Fruit fly (Drosophila melanogaster) whole organism, pupa: Measurements from ENCODE around the gene fd96Cb.

Experiments
- CG13204 ChIP-seq: fragments of 200-800 bp; sonication (Bioruptor generic); optimal IDR thresholded peaks from 2 replicates; lab custom pipeline; 2018; ENCODE audit warnings: missing biosample characterization, mild to moderate bottlenecking, missing genetic modification characterization, moderate library complexity
- CG17806 ChIP-seq: fragments of 200-800 bp; sonication (Bioruptor generic); optimal IDR thresholded peaks from 2 replicates; lab custom pipeline; 2018; ENCODE audit warnings: missing biosample characterization, mild to moderate bottlenecking, missing genetic modification characterization, moderate library complexity
- CG4496 ChIP-seq: fragments of 200-800 bp; sonication (Bioruptor generic); IDR thresholded peaks from 3 replicates; pipeline ENCODE4 v1.3.6; 2022; ENCODE audit warnings: missing biosample characterization, missing genetic modification characterization
- CG8301 ChIP-seq: fragments of 200-800 bp; sonication (Bioruptor generic); optimal IDR thresholded peaks from 2 replicates; lab custom pipeline; 2018; ENCODE audit warnings: missing biosample characterization, mild to moderate bottlenecking, missing genetic modification characterization
- CG9948 ChIP-seq: fragments of 200-800 bp; sonication (Bioruptor generic); optimal IDR thresholded peaks from 2 replicates; lab custom pipeline; 2018; ENCODE audit warnings: missing biosample characterization, mild to moderate bottlenecking, missing genetic modification characterization, moderate library complexity
- D1 ChIP-seq: fragments of 200-800 bp; sonication (Bioruptor generic); optimal IDR thresholded peaks from 2 replicates; lab custom pipeline; 2018; ENCODE audit warnings: missing biosample characterization, mild to moderate bottlenecking, missing genetic modification characterization, moderate library complexity
- EcR ChIP-seq: fragments of 200-800 bp; sonication (Bioruptor generic); optimal IDR thresholded peaks from 3 replicates; lab custom pipeline; 2019; ENCODE audit warnings: missing biosample characterization, missing genetic modification characterization, mild to moderate bottlenecking, moderate library complexity, missing genetic modification reagents
- Ets98B ChIP-seq: fragments of 200-800 bp; sonication (Bioruptor generic); IDR thresholded peaks from 2 replicates; pipeline ENCODE4 v1.3.6; 2022; ENCODE audit warnings: missing biosample characterization, missing genetic modification characterization
- Pif1A ChIP-seq: fragments of 200-800 bp; sonication (Bioruptor generic); optimal IDR thresholded peaks from 3 replicates; lab custom pipeline; 2016; ENCODE audit warnings: missing biosample characterization, missing genetic modification characterization
- Pif1B ChIP-seq: fragments of 200-800 bp; sonication (Bioruptor generic); optimal IDR thresholded peaks from 3 replicates; lab custom pipeline; 2016; ENCODE audit warnings: missing biosample characterization, missing genetic modification characterization
- Snoo ChIP-seq: fragments of 200-800 bp; sonication (Bioruptor generic); optimal IDR thresholded peaks from 3 replicates; lab custom pipeline; 2017; ENCODE audit warnings: missing biosample characterization, mild to moderate bottlenecking, missing genetic modification characterization, inconsistent platforms
- gl ChIP-seq: fragments of 200-800 bp; sonication (Bioruptor generic); optimal IDR thresholded peaks from 2 replicates; lab custom pipeline; 2018; ENCODE audit warnings: missing biosample characterization, mild to moderate bottlenecking, missing genetic modification characterization
- rn ChIP-seq: fragments of 200-800 bp; sonication (Bioruptor generic); IDR thresholded peaks from 2 replicates; pipeline ENCODE4 v1.3.6; 2022; ENCODE audit warnings: missing biosample characterization, missing genetic modification characterization

DNA sequence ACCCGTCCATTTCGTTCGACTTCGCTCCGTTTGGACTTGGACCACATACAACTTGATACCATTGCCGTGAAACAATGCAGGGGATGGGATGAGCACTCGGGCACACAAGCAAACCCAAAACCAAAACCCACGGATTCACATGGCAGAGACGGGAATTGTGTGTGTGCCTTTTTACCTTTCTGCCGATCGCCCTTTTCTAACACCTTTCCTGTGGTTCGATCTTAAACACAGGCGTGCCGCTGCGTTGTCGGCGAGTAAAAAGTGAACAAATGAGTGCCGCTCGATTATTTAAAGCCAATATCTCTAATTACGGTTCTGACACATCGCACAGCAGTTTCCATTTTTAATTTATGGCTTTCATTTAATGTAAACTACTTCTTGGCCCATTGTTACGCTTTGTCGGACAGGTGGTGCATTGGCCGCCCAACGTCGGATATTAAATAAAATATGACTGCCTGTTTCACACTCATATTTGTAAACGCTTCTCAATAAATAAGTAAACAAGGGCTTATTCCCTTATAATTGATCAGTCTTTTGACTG, 17.5 kb upstream of the fd96Cb start:
- TF ChIP-seq CG8301 (tag; lab: Kevin White, UChicago) = no peak
- TF ChIP-seq Ets98B (GFP tag; lab: Robert Waterston, UW) = no peak
- TF ChIP-seq Pif1B = no peak
- no peak for TF ChIP-seq CG13204 (GFP tag; lab: Kevin White, UChicago)
- TF ChIP-seq EcR (GFP tag; lab: Kevin White, UChicago) = no peak
- no peak for TF ChIP-seq rn (GFP tag; lab: Robert Waterston, UW)
- TF ChIP-seq CG4496 (GFP tag; lab: Robert Waterston, UW) = no peak
- no peak for TF ChIP-seq CG17806 (tag; lab: Kevin White, UChicago)
- TF ChIP-seq Pif1A = no peak
- no peak for TF ChIP-seq D1 (tag; lab: Kevin White, UChicago)
- TF ChIP-seq gl (tag; lab: Kevin White, UChicago) = no peak
- TF ChIP-seq Snoo (tag; lab: Kevin White, UChicago) = no peak
- TF ChIP-seq CG9948 = no peak
